Fruit fly (Drosophila melanogaster): ENCODE results near the gene pll.
A peak's percentile ranks its signal among the peaks of the same experiment; 100 is the strongest.

Gene pll

dm6 chr3R:27281022-27281810 lies 28.2 kb upstream of the pll start (continued):
- TF ChIP-seq CG18011 (GFP tag; optimal IDR thresholded peaks at IDR 0.05) (peak; percentile 87), CG3281 (GFP tag; optimal IDR thresholded peaks at IDR 0.05) (peak; percentile 96), Aef1 (GFP tag; IDR thresholded peaks at IDR 0.05) (peak; percentile 96), Fer3 (tag; optimal IDR thresholded peaks at IDR 0.05) (peak; percentile 96), CG31388 (GFP tag; optimal IDR thresholded peaks at IDR 0.05) (peak; percentile 80), gro (GFP tag; optimal IDR thresholded peaks at IDR 0.05) (peak; percentile 92), pros (GFP tag; optimal IDR thresholded peaks at IDR 0.05) (peak; percentile 96), D19A (tag; optimal IDR thresholded peaks at IDR 0.05) (peak; percentile 87), Optix (GFP tag; IDR thresholded peaks at IDR 0.05) (peak; percentile 98), kni (GFP tag; optimal IDR thresholded peaks at IDR 0.05) (peak; percentile 92), CG6272 (GFP tag; IDR thresholded peaks at IDR 0.05) (peak; percentile 92), az2 (GFP tag; optimal IDR thresholded peaks at IDR 0.05) (peak; percentile 94), emc (GFP tag; optimal IDR thresholded peaks at IDR 0.05) (peak; percentile 91), CG4424 (GFP tag; optimal IDR thresholded peaks at IDR 0.05) (peak; percentile 94), tgo (GFP tag; IDR thresholded peaks at IDR 0.05) (peak; percentile 97), CG14860 (GFP tag; IDR thresholded peaks at IDR 0.05; ENCODE audit: partially characterized antibody) (peak; percentile 63), hb (GFP tag; IDR thresholded peaks at IDR 0.05; ENCODE audit: partially characterized antibody) (0 out of 3 replicates have a peak, but pooled peaks have one; percentile 54), Abd-B (GFP tag; optimal IDR thresholded peaks at IDR 0.05) (peak; percentile 90), ind (GFP tag; optimal IDR thresholded peaks at IDR 0.05) (peak; percentile 98), Trl (optimal IDR thresholded peaks at IDR 0.05) (peak; percentile 78 to 92), Trl (GFP tag; optimal IDR thresholded peaks at IDR 0.05) (peak; percentile 94), Adf1 (GFP tag; IDR thresholded peaks at IDR 0.05) (peak; percentile 84), inv (GFP tag; IDR thresholded peaks at IDR 0.05; ENCODE audit: partially characterized antibody) (0 out of 2 replicates have a peak, but pooled peaks have one; percentile 36), Myb (GFP tag; optimal IDR thresholded peaks at IDR 0.05) (peak; percentile 89), Atf6 (GFP tag; IDR thresholded peaks at IDR 0.05) (peak; percentile 96), Bgb (GFP tag; IDR thresholded peaks at IDR 0.05; ENCODE audit: partially characterized antibody) (peak; percentile 82), fd3F (GFP tag; optimal IDR thresholded peaks at IDR 0.05) (peak; percentile 95), Hmr (GFP tag; optimal IDR thresholded peaks at IDR 0.05) (peak; percentile 98), CG3847 (GFP tag; IDR thresholded peaks at IDR 0.05) (peak; percentile 96), sna (GFP tag; IDR thresholded peaks at IDR 0.05; ENCODE audit: partially characterized antibody) (no peak), HmgD (GFP tag; optimal IDR thresholded peaks at IDR 0.05) (peak; percentile 90), twi (tag; optimal IDR thresholded peaks at IDR 0.05) (peak; percentile 67), CG31224 (GFP tag; IDR thresholded peaks at IDR 0.05) (peak; percentile 93), CG6791 (GFP tag; IDR thresholded peaks at IDR 0.05; ENCODE audit: partially characterized antibody) (peak; percentile 77; the same call in 2 of the 3 replicates), ATbp (GFP tag; optimal IDR thresholded peaks at IDR 0.05) (peak; percentile 95), Elba2 (GFP tag; optimal IDR thresholded peaks at IDR 0.05) (no peak), CG7357 (GFP tag; IDR thresholded peaks at IDR 0.05) (peak; percentile 90), bcd (GFP tag; optimal IDR thresholded peaks at IDR 0.05) (peak; percentile 96), sqz (GFP tag; optimal IDR thresholded peaks at IDR 0.05) (peak; percentile 75), CG34224 (GFP tag; IDR thresholded peaks at IDR 0.05; ENCODE audit: partially characterized antibody) (no peak), CG11093 (GFP tag; IDR thresholded peaks at IDR 0.05) (peak; percentile 95), CG11085 (GFP tag; IDR thresholded peaks at IDR 0.05) (peak; percentile 94), schlank (tag; optimal IDR thresholded peaks at IDR 0.05) (peak; percentile 96), CG7928 (GFP tag; optimal IDR thresholded peaks at IDR 0.05) (peak; percentile 77), Tbp (GFP tag; optimal IDR thresholded peaks at IDR 0.05) (no peak), CG3065 (GFP tag; optimal IDR thresholded peaks at IDR 0.05) (peak; percentile 85), kay (GFP tag; optimal IDR thresholded peaks at IDR 0.05) (peak; percentile 91), CG13894 (tag; optimal IDR thresholded peaks at IDR 0.05) (peak; percentile 90), mld (GFP tag; IDR thresholded peaks at IDR 0.05; ENCODE audit: partially characterized antibody) (no peak)

Measured in whole organism, embryonic.